Fruit fly (Drosophila melanogaster) whole organism, wandering third instar larva: Measurements from ENCODE around the gene NijC.

Source experiments
- Abd-B ChIP-seq: fragments of >200 bp; optimal IDR thresholded peaks from 2 replicates; lab custom pipeline; 2017; ENCODE audit warnings: missing biosample characterization, missing genetic modification characterization
- CG32264 ChIP-seq: fragments of 200-800 bp; sonication (Bioruptor generic); optimal IDR thresholded peaks from 2 replicates; lab custom pipeline; 2016; ENCODE audit warnings: missing biosample characterization, missing genetic modification characterization
- GATAd ChIP-seq: sonication (Bioruptor generic); optimal IDR thresholded peaks from 2 replicates; lab custom pipeline; 2016; ENCODE audit warnings: missing biosample characterization, missing genetic modification characterization
- Hr78 ChIP-seq: fragments of >200 bp; optimal IDR thresholded peaks from 2 replicates; lab custom pipeline; 2017; ENCODE audit warnings: missing biosample characterization, missing genetic modification characterization
- Rel ChIP-seq, 2 experiments: fragments of 200-800 bp; sonication (Bioruptor generic) in 1 of 2; optimal IDR thresholded peaks; 2 replicates in 1 of 2; 3 replicates in 1 of 2; lab custom pipeline; 2016 to 2019; ENCODE audit warnings: mild to moderate bottlenecking in 2 of 2, missing biosample characterization in 2 of 2, missing genetic modification characterization in 2 of 2, moderate library complexity in 1 of 2
- br ChIP-seq: fragments of 200-800 bp; sonication (Bioruptor generic); optimal IDR thresholded peaks from 2 replicates; lab custom pipeline; 2016; ENCODE audit warnings: missing biosample characterization, missing genetic modification characterization
- ey ChIP-seq: fragments of 200-800 bp; sonication (Bioruptor generic); optimal IDR thresholded peaks from 2 replicates; lab custom pipeline; 2016; ENCODE audit warnings: missing biosample characterization, missing genetic modification characterization
- fru ChIP-seq: fragments of 200-800 bp; sonication (Bioruptor generic); optimal IDR thresholded peaks from 3 replicates; lab custom pipeline; 2016; ENCODE audit warnings: missing biosample characterization, mild to moderate bottlenecking, missing genetic modification characterization
- lola ChIP-seq: fragments of >200 bp; optimal IDR thresholded peaks from 2 replicates; lab custom pipeline; 2017; ENCODE audit warnings: missing biosample characterization, missing genetic modification characterization
- usp ChIP-seq: fragments of >200 bp; optimal IDR thresholded peaks from 2 replicates; lab custom pipeline; 2017; ENCODE audit warnings: missing biosample characterization, missing genetic modification characterization
- woc ChIP-seq: sonication (Bioruptor generic); optimal IDR thresholded peaks from 2 replicates; lab custom pipeline; 2016; ENCODE audit warnings: missing biosample characterization, mild to moderate bottlenecking, missing genetic modification characterization

dm6 chr3R:12685290-12685689 is 9.6 kb upstream of the NijC start:
- TF ChIP-seq Hr78 (no peak), usp (GFP tag; lab: Kevin White, UChicago) (no peak), CG32264 (GFP tag; lab: Kevin White, UChicago) (no peak), fru (GFP tag; lab: Kevin White, UChicago) (no peak), Rel (GFP tag; optimal IDR thresholded peaks at IDR 0.05; lab: Kevin White, UChicago) (no peak), Rel (tag; optimal IDR thresholded peaks at IDR 0.05; lab: Kevin White, UChicago) (no peak), lola (GFP tag; lab: Kevin White, UChicago) (no peak), ey (GFP tag; lab: Kevin White, UChicago) (no peak), woc (GFP tag; lab: Kevin White, UChicago) (no peak), br (GFP tag; lab: Kevin White, UChicago) (no peak), Abd-B (GFP tag; lab: Kevin White, UChicago) (no peak), GATAd (GFP tag; lab: Kevin White, UChicago) (no peak)
